Worm (Caenorhabditis elegans): ENCODE data around the gene C40H1.8.

ce11 chrIII:9329266-9329665 is 14.7 kb downstream of the C40H1.8 start, which contains the start of gene C40H1.3:
- TF ChIP-seq dao-5 (tag; optimal IDR thresholded peaks at IDR 0.05) (no peak), him-1 (tag; optimal IDR thresholded peaks at IDR 0.05) (no peak)

Data from whole organism, L4/young adult.